Fruit fly (Drosophila melanogaster) Kc167 (cell line): Measurements from ENCODE around the gene CG14810.

Experiments
- Myc ChIP-seq: fragments of >200 bp; optimal IDR thresholded peaks from 2 replicates; lab custom pipeline; 2017; ENCODE audit warnings: missing external identifiers
- Sin3A ChIP-seq: fragments of >200 bp; optimal IDR thresholded peaks from 2 replicates; lab custom pipeline; 2018; ENCODE audit warnings: missing external identifiers

DNA sequence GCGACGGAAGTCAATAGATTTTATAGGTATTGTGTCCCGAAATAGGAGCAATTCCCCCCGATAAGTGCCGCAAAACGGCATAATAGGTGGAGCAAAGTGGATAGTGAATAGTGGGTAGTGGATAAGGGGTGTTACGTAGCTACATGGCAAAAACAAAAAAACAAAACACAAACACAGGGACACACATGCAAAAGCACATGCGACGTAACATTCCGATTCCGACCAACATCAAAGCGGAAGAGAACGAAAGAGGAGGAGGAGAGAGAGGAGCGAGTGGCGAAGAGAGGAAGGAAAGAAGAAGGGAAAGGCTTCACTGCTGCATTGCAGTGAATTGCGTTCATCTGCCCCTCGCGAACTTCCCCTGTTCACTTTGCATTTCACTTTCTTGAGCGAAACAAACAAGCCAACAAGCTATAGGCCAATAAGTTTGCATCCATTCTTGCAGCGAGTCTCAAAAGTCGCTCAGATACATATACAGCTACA lies 45.8 kb downstream of the CG14810 start:
- TF ChIP-seq Myc (lab: Kevin White, UChicago) (no peak), Sin3A (lab: Kevin White, UChicago) (no peak)
